Worm (Caenorhabditis elegans) whole organism, early embryonic: ENCODE measurements around the gene set-26.

Experiments used
- B0310.2 ChIP-seq: sonication (generic microtip); optimal IDR thresholded peaks from 2 replicates; lab custom pipeline; 2016; ENCODE audit warnings: mild to moderate bottlenecking, missing genetic modification characterization, missing compliant biosample characterization
- F13C5.2 ChIP-seq: sonication (generic microtip); optimal IDR thresholded peaks from 2 replicates; lab custom pipeline; 2017; ENCODE audit warnings: mild to moderate bottlenecking, missing genetic modification characterization, inconsistent platforms, missing compliant biosample characterization
- aly-1 ChIP-seq: sonication (generic microtip); optimal IDR thresholded peaks from 2 replicates; lab custom pipeline; 2016; ENCODE audit warnings: missing genetic modification characterization, missing compliant biosample characterization
- ama-1 ChIP-seq: fragments of 150-350 bp; optimal IDR thresholded peaks from 2 replicates; lab custom pipeline; 2014
- ceh-13 ChIP-seq: fragments of 200-800 bp; sonication (Bioruptor generic); optimal IDR thresholded peaks from 2 replicates; lab custom pipeline; 2018; ENCODE audit warnings: mild to moderate bottlenecking, missing genetic modification characterization, missing compliant biosample characterization
- ceh-36 ChIP-seq: sonication (generic microtip); optimal IDR thresholded peaks from 2 replicates; lab custom pipeline; 2016; ENCODE audit warnings: missing genetic modification characterization, inconsistent platforms, missing compliant biosample characterization
- ets-7 ChIP-seq: sonication (generic microtip); optimal IDR thresholded peaks from 2 replicates; lab custom pipeline; 2016; ENCODE audit warnings: missing genotype, missing genetic modification characterization, missing compliant biosample characterization
- flt-1 ChIP-seq: fragments of 200-800 bp; sonication (Bioruptor generic); IDR thresholded peaks from 2 replicates; pipeline ENCODE4 v1.3.6; 2022; ENCODE audit warnings: missing genetic modification characterization, missing compliant biosample characterization
- hmbx-1 ChIP-seq: sonication (generic microtip); optimal IDR thresholded peaks from 2 replicates; lab custom pipeline; 2016; ENCODE audit warnings: mild to moderate bottlenecking, missing genetic modification characterization, missing compliant biosample characterization
- hmg-4 ChIP-seq: fragments of 200-800 bp; sonication (Bioruptor generic); optimal IDR thresholded peaks from 2 replicates; lab custom pipeline; 2018; ENCODE audit warnings: mild to moderate bottlenecking, missing genetic modification characterization, missing compliant biosample characterization
- hnd-1 ChIP-seq: sonication (generic microtip); optimal IDR thresholded peaks from 2 replicates; lab custom pipeline; 2016; ENCODE audit warnings: missing genetic modification characterization, missing compliant biosample characterization
- pes-1 ChIP-seq: fragments of 200-800 bp; sonication (Bioruptor generic); IDR thresholded peaks from 2 replicates; pipeline ENCODE4 v1.3.6; 2022; ENCODE audit warnings: missing genetic modification reagents, missing genetic modification characterization, missing compliant biosample characterization
- scrt-1 ChIP-seq: fragments of 200-800 bp; sonication (Bioruptor generic); IDR thresholded peaks from 2 replicates; pipeline ENCODE4 v1.3.6; 2022; ENCODE audit warnings: missing genetic modification characterization, missing compliant biosample characterization
- sea-1 ChIP-seq: fragments of 200-800 bp; sonication (Bioruptor generic); conservative IDR thresholded peaks from 2 replicates; pipeline ENCODE4 v1.3.6; 2022; ENCODE audit warnings: missing genetic modification characterization, missing compliant biosample characterization
- tbx-11 ChIP-seq: fragments of 200-800 bp; sonication (Bioruptor generic); IDR thresholded peaks from 2 replicates; pipeline ENCODE4 v1.3.6; 2022; ENCODE audit warnings: missing genetic modification characterization, missing compliant biosample characterization
- tbx-37 ChIP-seq: fragments of 200-800 bp; sonication (Bioruptor generic); conservative IDR thresholded peaks from 2 replicates; pipeline ENCODE4 v1.3.6; 2022; ENCODE audit warnings: missing genetic modification reagents, missing genetic modification characterization, missing compliant biosample characterization
- tra-4 ChIP-seq: sonication (generic microtip); optimal IDR thresholded peaks from 2 replicates; lab custom pipeline; 2017; ENCODE audit warnings: missing genetic modification characterization, missing compliant biosample characterization

Gene set-26

ce11 chrIV:16615122-16615521 is 40.6 kb downstream of the set-26 start:
- TF ChIP-seq flt-1 (GFP tag; lab: Robert Waterston, UW) (peak; percentile 42; the same call in 1 of the 2 replicates), pes-1 (GFP tag; lab: Robert Waterston, UW) (peak; percentile 46; the same call in 1 of the 2 replicates)

DNA sequence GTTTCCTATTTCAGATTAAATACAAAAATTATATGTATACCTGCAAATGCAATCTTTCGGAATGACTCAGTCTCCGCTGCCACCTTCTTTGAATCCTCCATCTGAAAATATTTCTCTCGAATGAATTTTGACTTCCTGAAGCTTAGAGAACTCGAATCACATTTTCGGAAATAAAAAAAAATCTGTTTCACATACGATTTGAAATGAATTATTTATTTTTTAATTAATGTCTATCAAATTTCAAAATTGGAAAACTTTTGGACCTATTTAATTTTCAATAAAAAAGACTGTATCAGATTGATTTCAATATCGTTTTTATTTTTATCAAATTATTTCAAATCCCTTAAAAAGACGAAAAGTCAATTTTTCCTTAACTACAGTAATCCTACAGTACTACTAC is 53.0 kb downstream of the set-26 start, which contains the start of gene col-137:
Gene col-137, minus strand, starts transcription at position 101 of the 400 bp plus-strand sequence.
- TF ChIP-seq hmbx-1 (tag; lab: Kevin White, UChicago) (no peak), tbx-11 (GFP tag; lab: Robert Waterston, UW) (no peak), aly-1 (tag; lab: Kevin White, UChicago) (no peak), hmg-4 (GFP tag; lab: Kevin White, UChicago) (no peak), ama-1 (lab: Kevin White, UChicago) (no peak), F13C5.2 (tag; lab: Kevin White, UChicago) (no peak), sea-1 (GFP tag; lab: Robert Waterston, UW) (no peak), ceh-13 (no peak), B0310.2 (tag; lab: Kevin White, UChicago) (no peak), flt-1 (GFP tag; lab: Robert Waterston, UW) (no peak), tbx-37 (GFP tag; lab: Robert Waterston, UW) (no peak), tra-4 (tag; lab: Kevin White, UChicago) (no peak), ceh-36 (tag; lab: Kevin White, UChicago) (no peak), ets-7 (tag; lab: Kevin White, UChicago) (no peak), pes-1 (GFP tag; lab: Robert Waterston, UW) (no peak), hnd-1 (no peak), scrt-1 (GFP tag; lab: Robert Waterston, UW) (no peak)

ce11 chrIV:16601599-16601998 is 54.1 kb downstream of the set-26 start:
- TF ChIP-seq B0310.2 (tag; lab: Kevin White, UChicago) (no peak), ets-7 (tag; lab: Kevin White, UChicago) (no peak)
